Worm (Caenorhabditis elegans) whole organism, L3 larva: ENCODE results near the gene R04F11.3.

ENCODE experiments used
- R02D3.7 ChIP-seq: fragments of 150-350 bp; optimal IDR thresholded peaks from 2 replicates; lab custom pipeline; 2014; ENCODE audit warnings: missing biosample characterization, missing genetic modification characterization
- ZK546.5 ChIP-seq: sonication (generic microtip); optimal IDR thresholded peaks from 2 replicates; lab custom pipeline; 2017; ENCODE audit warnings: missing biosample characterization, missing genetic modification characterization
- aly-2 ChIP-seq: fragments of 150-350 bp; optimal IDR thresholded peaks from 2 replicates; lab custom pipeline; 2014; ENCODE audit warnings: missing biosample characterization, missing genetic modification characterization
- ceh-16 ChIP-seq: sonication (generic microtip); optimal IDR thresholded peaks from 2 replicates; lab custom pipeline; 2017; ENCODE audit warnings: missing biosample characterization, missing genetic modification characterization
- ceh-28 ChIP-seq: fragments of 150-350 bp; optimal IDR thresholded peaks from 2 replicates; lab custom pipeline; 2014; ENCODE audit warnings: missing biosample characterization, missing genetic modification reagents, missing genetic modification characterization
- daf-12 ChIP-seq: fragments of 150-350 bp; optimal IDR thresholded peaks from 2 replicates; lab custom pipeline; 2014; ENCODE audit warnings: missing biosample characterization, missing genetic modification reagents, missing genetic modification characterization
- egl-5 ChIP-seq: fragments of 150-350 bp; optimal IDR thresholded peaks from 2 replicates; lab custom pipeline; 2017; ENCODE audit warnings: missing biosample characterization, missing genetic modification reagents, missing genetic modification characterization, inconsistent platforms
- elt-2 ChIP-seq: sonication (generic microtip); optimal IDR thresholded peaks from 2 replicates; lab custom pipeline; 2016; ENCODE audit warnings: missing genetic modification reagents, mild to moderate bottlenecking, missing genetic modification characterization, missing compliant biosample characterization
- elt-3 ChIP-seq, 3 experiments: fragments of 150-350 bp in 1 of 3; sonication (generic microtip) in 2 of 3; optimal IDR thresholded peaks; 2 replicates in 2 of 3; 4 replicates in 1 of 3; lab custom pipeline; 2014 to 2017; ENCODE audit warnings: missing biosample characterization in 3 of 3, missing genetic modification characterization in 3 of 3
- eor-1 ChIP-seq, 2 experiments: fragments of 150-350 bp; optimal IDR thresholded peaks; 2 replicates each; lab custom pipeline; 2014 to 2018; ENCODE audit warnings: missing biosample characterization in 2 of 2, missing genetic modification characterization in 2 of 2
- fkh-10 ChIP-seq: sonication (generic microtip); optimal IDR thresholded peaks from 2 replicates; lab custom pipeline; 2017; ENCODE audit warnings: missing biosample characterization, missing genetic modification reagents, missing genetic modification characterization
- fkh-2 ChIP-seq: fragments of 150-350 bp; optimal IDR thresholded peaks from 2 replicates; lab custom pipeline; 2014; ENCODE audit warnings: missing biosample characterization, missing genetic modification reagents, missing genetic modification characterization
- fos-1 ChIP-seq: fragments of 150-350 bp; optimal IDR thresholded peaks from 2 replicates; lab custom pipeline; 2014; ENCODE audit warnings: missing biosample characterization, missing genetic modification characterization
- lin-39 ChIP-seq: fragments of 150-350 bp; optimal IDR thresholded peaks from 2 replicates; lab custom pipeline; 2018; ENCODE audit warnings: missing biosample characterization, missing genetic modification reagents, missing genetic modification characterization
- lsy-12 ChIP-seq: sonication (generic microtip); optimal IDR thresholded peaks from 2 replicates; lab custom pipeline; 2016; ENCODE audit warnings: mild to moderate bottlenecking, missing genetic modification characterization, missing compliant biosample characterization
- mdl-1 ChIP-seq: fragments of 150-350 bp; optimal IDR thresholded peaks from 2 replicates; lab custom pipeline; 2014; ENCODE audit warnings: missing biosample characterization, missing genetic modification characterization
- nfya-1 ChIP-seq: sonication (generic microtip); optimal IDR thresholded peaks from 2 replicates; lab custom pipeline; 2017; ENCODE audit warnings: missing genetic modification characterization, mild to moderate bottlenecking, missing compliant biosample characterization, antibody characterized with exemption, moderate library complexity; ENCODE audit not compliant: insufficient read depth
- nhr-11 ChIP-seq: fragments of 150-350 bp; optimal IDR thresholded peaks from 2 replicates; lab custom pipeline; 2014; ENCODE audit warnings: missing biosample characterization, missing genetic modification characterization
- nhr-23 ChIP-seq: fragments of 150-350 bp; optimal IDR thresholded peaks from 2 replicates; lab custom pipeline; 2014; ENCODE audit warnings: missing biosample characterization, missing genetic modification reagents, missing genetic modification characterization
- nhr-237 ChIP-seq: fragments of 150-350 bp; optimal IDR thresholded peaks from 2 replicates; lab custom pipeline; 2014; ENCODE audit warnings: missing biosample characterization, missing genetic modification characterization
- nhr-25 ChIP-seq: sonication (generic microtip); optimal IDR thresholded peaks from 2 replicates; lab custom pipeline; 2017; ENCODE audit warnings: missing biosample characterization, missing genetic modification characterization
- nhr-28 ChIP-seq: fragments of 150-350 bp; optimal IDR thresholded peaks from 2 replicates; lab custom pipeline; 2014; ENCODE audit warnings: missing biosample characterization, missing genetic modification characterization
- nhr-67 ChIP-seq: fragments of 150-350 bp; optimal IDR thresholded peaks from 2 replicates; lab custom pipeline; 2014; ENCODE audit warnings: missing biosample characterization, missing genetic modification characterization
- nhr-76 ChIP-seq: fragments of 150-350 bp; sonication (generic microtip); optimal IDR thresholded peaks from 5 replicates; lab custom pipeline; 2014; ENCODE audit warnings: missing biosample characterization, missing genetic modification characterization
- nhr-77 ChIP-seq: fragments of 150-350 bp; optimal IDR thresholded peaks from 2 replicates; lab custom pipeline; 2014; ENCODE audit warnings: missing biosample characterization, missing genetic modification characterization
- pha-4 ChIP-seq: fragments of 150-350 bp; optimal IDR thresholded peaks from 2 replicates; lab custom pipeline; 2014; ENCODE audit warnings: missing biosample characterization, missing genetic modification reagents, missing genetic modification characterization
- pqm-1 ChIP-seq: fragments of 150-350 bp; optimal IDR thresholded peaks from 2 replicates; lab custom pipeline; 2017; ENCODE audit warnings: missing biosample characterization, missing genetic modification characterization, inconsistent platforms
- snpc-4 ChIP-seq: fragments of 150-350 bp; optimal IDR thresholded peaks from 2 replicates; lab custom pipeline; 2014; ENCODE audit warnings: missing biosample characterization, missing genetic modification characterization
- tbx-2 ChIP-seq: sonication (generic microtip); optimal IDR thresholded peaks from 2 replicates; lab custom pipeline; 2016; ENCODE audit warnings: mild to moderate bottlenecking, missing genetic modification characterization, missing compliant biosample characterization
- unc-39 ChIP-seq: sonication (generic microtip); optimal IDR thresholded peaks from 4 replicates; lab custom pipeline; 2017; ENCODE audit warnings: missing biosample characterization, missing genetic modification characterization
- unc-62 ChIP-seq: fragments of 150-350 bp; sonication (generic microtip); optimal IDR thresholded peaks from 4 replicates; lab custom pipeline; 2014; ENCODE audit warnings: missing biosample characterization, missing genetic modification reagents, missing genetic modification characterization
- zag-1 ChIP-seq: fragments of 150-350 bp; optimal IDR thresholded peaks from 2 replicates; lab custom pipeline; 2014; ENCODE audit warnings: missing biosample characterization, missing genetic modification characterization
- ztf-4 ChIP-seq: fragments of 150-350 bp; optimal IDR thresholded peaks from 2 replicates; lab custom pipeline; 2014; ENCODE audit warnings: missing biosample characterization, missing genetic modification characterization

Gene R04F11.3

ce11 chrV:12288577-12288976, 28.4 kb downstream of the R04F11.3 start, which contains the start of gene rskd-1:
rskd-1 (minus strand) TSS chrV:12288615.
- TF ChIP-seq pha-4 (tag; lab: Kevin White, UChicago) (peak; percentile 95), zag-1 (no peak), elt-2 (tag; lab: Kevin White, UChicago) (peak; percentile 0)

- TF ChIP-seq lin-39 (tag; lab: Kevin White, UChicago) (peak; percentile 42), nfya-1 (tag; lab: Kevin White, UChicago) (peak; percentile 25), fkh-10 (GFP tag; lab: Kevin White, UChicago) (peak; percentile 40), mdl-1 (tag; lab: Kevin White, UChicago) (no peak)
Measured at ce11 chrV:12287667-12288066, 29.3 kb downstream of the R04F11.3 start.

- TF ChIP-seq nhr-28 (tag; lab: Kevin White, UChicago) (no peak), ztf-4 (tag; lab: Kevin White, UChicago) (no peak), egl-5 (no peak), nhr-25 (no peak), nhr-76 (tag; lab: Kevin White, UChicago) (no peak), tbx-2 (tag; lab: Kevin White, UChicago) (no peak), aly-2 (no peak), elt-2 (tag; lab: Kevin White, UChicago) (no peak), ceh-16 (no peak), nhr-67 (tag; lab: Kevin White, UChicago) (no peak), eor-1 (tag; optimal IDR thresholded peaks at IDR 0.05; lab: Kevin White, UChicago) (no peak), R02D3.7 (tag; lab: Kevin White, UChicago) (no peak)
Measured at ce11 chrV:12283187-12283586, 33.8 kb downstream of the R04F11.3 start, which contains the start of gene F55C5.10. F55C5.10 (plus strand) TSS chrV:12283487.

ce11 chrV:12281508-12281907, 35.5 kb downstream of the R04F11.3 start:
- no peak for TF ChIP-seq unc-62 (GFP tag; lab: Kevin White, UChicago)
- TF ChIP-seq mdl-1 (tag; lab: Kevin White, UChicago), result no peak
- TF ChIP-seq nhr-77 (tag; lab: Kevin White, UChicago), result no peak
- TF ChIP-seq fkh-10 (GFP tag; lab: Kevin White, UChicago), result no peak
- no peak for TF ChIP-seq nhr-76 (tag; lab: Kevin White, UChicago)
- TF ChIP-seq fkh-2 (tag; lab: Kevin White, UChicago), result no peak
- TF ChIP-seq ceh-28 (tag; lab: Kevin White, UChicago), result no peak
- no peak for TF ChIP-seq elt-2 (tag; lab: Kevin White, UChicago)
- TF ChIP-seq elt-3 (tag; optimal IDR thresholded peaks at IDR 0.05; lab: Kevin White, UChicago), result no peak
- TF ChIP-seq nhr-237 (tag; lab: Kevin White, UChicago), result no peak
- no peak for TF ChIP-seq nhr-11 (tag; lab: Kevin White, UChicago)
- TF ChIP-seq fos-1, result no peak
- no peak for TF ChIP-seq eor-1 (tag; optimal IDR thresholded peaks at IDR 0.05; lab: Kevin White, UChicago)
- no peak for TF ChIP-seq nhr-25
- TF ChIP-seq daf-12, result no peak
- no peak for TF ChIP-seq egl-5

- TF ChIP-seq ceh-28 (tag; lab: Kevin White, UChicago), result no peak
- no peak for TF ChIP-seq fkh-2 (tag; lab: Kevin White, UChicago)
- no peak for TF ChIP-seq ZK546.5 (tag; lab: Kevin White, UChicago)
- no peak for TF ChIP-seq snpc-4
- TF ChIP-seq unc-62 (GFP tag; lab: Kevin White, UChicago), result no peak
- TF ChIP-seq nhr-76 (tag; lab: Kevin White, UChicago), result no peak
- no peak for TF ChIP-seq unc-39 (tag; lab: Kevin White, UChicago)
- TF ChIP-seq fos-1, result no peak
- TF ChIP-seq lsy-12 (tag; lab: Kevin White, UChicago), result no peak
- no peak for TF ChIP-seq nhr-23 (tag; lab: Kevin White, UChicago)
- TF ChIP-seq pqm-1, result no peak
Measured at ce11 chrV:12276946-12277345, 40.0 kb downstream of the R04F11.3 start, which contains the start of gene bnc-1. bnc-1 (minus strand) TSS chrV:12277046.
